Fruit fly (Drosophila melanogaster) whole organism, embryonic: ENCODE data around the gene CG31627.

ENCODE experiments used
- Atf6 ChIP-seq: fragments of 200-800 bp; sonication (Bioruptor generic); IDR thresholded peaks from 2 replicates; pipeline ENCODE4 v1.3.6; 2022; ENCODE audit warnings: missing biosample characterization, missing genetic modification characterization
- CG11695 ChIP-seq: fragments of 200-800 bp; sonication (Bioruptor generic); IDR thresholded peaks from 3 replicates; pipeline ENCODE4 v1.3.6; 2022; ENCODE audit warnings: missing biosample characterization, missing genetic modification characterization
- CG13287 ChIP-seq: fragments of 200-800 bp; sonication (Bioruptor generic); IDR thresholded peaks from 2 replicates; pipeline ENCODE4 v1.3.6; 2022; ENCODE audit warnings: missing biosample characterization, missing genetic modification characterization; ENCODE audit not compliant: partially characterized antibody
- CG13296 ChIP-seq: fragments of 200-800 bp; sonication (Bioruptor generic); optimal IDR thresholded peaks from 3 replicates; lab custom pipeline; 2018; ENCODE audit warnings: missing biosample characterization, mild to moderate bottlenecking, missing genetic modification characterization
- CG2120 ChIP-seq: fragments of 200-800 bp; sonication (Bioruptor generic); optimal IDR thresholded peaks from 3 replicates; lab custom pipeline; 2016; ENCODE audit warnings: missing biosample characterization, missing genetic modification characterization
- CG2129 ChIP-seq: fragments of 200-800 bp; sonication (Bioruptor generic); IDR thresholded peaks from 2 replicates; pipeline ENCODE4 v1.3.6; 2022; ENCODE audit warnings: missing biosample characterization, missing genetic modification characterization; ENCODE audit not compliant: partially characterized antibody
- CG2202 ChIP-seq: fragments of 200-800 bp; sonication (Bioruptor generic); optimal IDR thresholded peaks from 2 replicates; lab custom pipeline; 2018; ENCODE audit warnings: missing biosample characterization, mild to moderate bottlenecking, missing genetic modification characterization
- CG2678 ChIP-seq: fragments of 200-800 bp; sonication (Bioruptor generic); optimal IDR thresholded peaks from 3 replicates; lab custom pipeline; 2019; ENCODE audit warnings: missing biosample characterization, mild to moderate bottlenecking, missing genetic modification characterization, moderate library complexity
- CG30403 ChIP-seq: fragments of 200-800 bp; sonication (Bioruptor generic); optimal IDR thresholded peaks from 3 replicates; lab custom pipeline; 2016; ENCODE audit warnings: missing biosample characterization, missing genetic modification characterization
- CG3281 ChIP-seq: fragments of 200-800 bp; sonication (Bioruptor generic); optimal IDR thresholded peaks from 3 replicates; lab custom pipeline; 2017; ENCODE audit warnings: missing biosample characterization, mild to moderate bottlenecking, missing genetic modification characterization
- CG6791 ChIP-seq: fragments of 200-800 bp; sonication (Bioruptor generic); IDR thresholded peaks from 3 replicates; pipeline ENCODE4 v1.3.6; 2022; ENCODE audit warnings: missing biosample characterization, missing genetic modification characterization; ENCODE audit not compliant: partially characterized antibody
- CG7372 ChIP-seq: fragments of 200-800 bp; sonication (Bioruptor generic); IDR thresholded peaks from 2 replicates; pipeline ENCODE4 v1.3.6; 2022; ENCODE audit warnings: missing biosample characterization, missing genetic modification characterization
- CG7839 ChIP-seq: fragments of 200-800 bp; sonication (Bioruptor generic); optimal IDR thresholded peaks from 3 replicates; lab custom pipeline; 2018; ENCODE audit warnings: missing biosample characterization, mild to moderate bottlenecking, missing genetic modification characterization, moderate library complexity
- CG9932 ChIP-seq: fragments of 200-800 bp; sonication (Bioruptor generic); IDR thresholded peaks from 2 replicates; pipeline ENCODE4 v1.3.6; 2022; ENCODE audit warnings: missing biosample characterization, missing genetic modification characterization
- CoRest ChIP-seq: fragments of 200-800 bp; sonication (Bioruptor generic); optimal IDR thresholded peaks from 3 replicates; lab custom pipeline; 2018; ENCODE audit warnings: missing biosample characterization, mild to moderate bottlenecking, missing genetic modification characterization, moderate library complexity
- D19A ChIP-seq: fragments of 200-800 bp; optimal IDR thresholded peaks from 3 replicates; lab custom pipeline; 2019; ENCODE audit warnings: missing biosample characterization, mild to moderate bottlenecking, missing genetic modification characterization, moderate library complexity
- Fer3 ChIP-seq: fragments of 200-800 bp; sonication (Bioruptor generic); optimal IDR thresholded peaks from 2 replicates; lab custom pipeline; 2018; ENCODE audit warnings: missing biosample characterization, mild to moderate bottlenecking, missing genetic modification characterization, moderate library complexity
- HLH3B ChIP-seq: fragments of 200-800 bp; sonication (Bioruptor generic); IDR thresholded peaks from 2 replicates; pipeline ENCODE4 v1.3.6; 2022; ENCODE audit warnings: missing biosample characterization, missing genetic modification characterization
- HLHmδ ChIP-seq: fragments of 200-800 bp; sonication (Bioruptor generic); optimal IDR thresholded peaks from 2 replicates; lab custom pipeline; 2018; ENCODE audit warnings: missing biosample characterization, mild to moderate bottlenecking, missing genetic modification characterization, moderate library complexity
- Hand ChIP-seq: fragments of 200-800 bp; sonication (Bioruptor generic); optimal IDR thresholded peaks from 2 replicates; lab custom pipeline; 2017; ENCODE audit warnings: mild to moderate bottlenecking, missing biosample characterization, missing genetic modification reagents, missing genetic modification characterization
- Hmr ChIP-seq: fragments of 200-800 bp; sonication (Bioruptor generic); optimal IDR thresholded peaks from 3 replicates; lab custom pipeline; 2017; ENCODE audit warnings: mild to moderate bottlenecking, missing biosample characterization, missing genetic modification reagents, missing genetic modification characterization
- Kr ChIP-seq: fragments of 200-800 bp; sonication (Bioruptor generic); optimal IDR thresholded peaks from 2 replicates; lab custom pipeline; 2017; ENCODE audit warnings: missing biosample characterization, mild to moderate bottlenecking, missing genetic modification characterization
- Med ChIP-seq: fragments of 200-800 bp; sonication (Bioruptor generic); peaks from one replicate; lab custom pipeline; 2016; ENCODE audit warnings: missing biosample characterization, missing genetic modification characterization, mild to moderate bottlenecking, inconsistent platforms, moderate library complexity
- Meics ChIP-seq: fragments of 200-800 bp; sonication (Bioruptor generic); optimal IDR thresholded peaks from 2 replicates; lab custom pipeline; 2017; ENCODE audit warnings: missing biosample characterization, mild to moderate bottlenecking, missing genetic modification characterization
- NFAT ChIP-seq: fragments of 200-800 bp; sonication (Bioruptor generic); IDR thresholded peaks from 2 replicates; pipeline ENCODE4 v1.3.6; 2022; ENCODE audit warnings: missing biosample characterization, missing genetic modification characterization
- Ptx1 ChIP-seq: fragments of 200-800 bp; sonication (Bioruptor generic); IDR thresholded peaks from 2 replicates; pipeline ENCODE4 v1.3.6; 2022; ENCODE audit warnings: missing biosample characterization, missing genetic modification characterization
- Rfx ChIP-seq: fragments of 200-800 bp; sonication (Bioruptor generic); IDR thresholded peaks from 2 replicates; pipeline ENCODE4 v1.3.6; 2022; ENCODE audit warnings: missing biosample characterization, missing genetic modification characterization
- chinmo ChIP-seq: fragments of 200-800 bp; sonication (Bioruptor generic); IDR thresholded peaks from 4 replicates; pipeline ENCODE4 v1.3.6; 2022; ENCODE audit warnings: missing biosample characterization, missing genetic modification characterization; ENCODE audit not compliant: partially characterized antibody
- dpn ChIP-seq, 2 experiments: fragments of 200-800 bp; sonication (Bioruptor generic); optimal IDR thresholded peaks; 3 replicates each; lab custom pipeline; 2016; ENCODE audit warnings: missing biosample characterization in 2 of 2, missing genetic modification characterization in 2 of 2
- emc ChIP-seq: fragments of 200-800 bp; sonication (Bioruptor generic); optimal IDR thresholded peaks from 2 replicates; lab custom pipeline; 2016; ENCODE audit warnings: missing biosample characterization, missing genetic modification characterization
- exex ChIP-seq: fragments of 200-800 bp; sonication (Bioruptor generic); optimal IDR thresholded peaks from 4 replicates; lab custom pipeline; 2018; ENCODE audit warnings: missing biosample characterization, mild to moderate bottlenecking, missing genetic modification characterization, moderate library complexity
- gem ChIP-seq: fragments of 200-800 bp; sonication (Bioruptor generic); optimal IDR thresholded peaks from 2 replicates; lab custom pipeline; 2019; ENCODE audit warnings: missing biosample characterization, mild to moderate bottlenecking, missing genetic modification characterization, moderate library complexity
- grau ChIP-seq: fragments of 200-800 bp; optimal IDR thresholded peaks from 3 replicates; lab custom pipeline; 2019; ENCODE audit warnings: missing biosample characterization, mild to moderate bottlenecking, missing genetic modification characterization, moderate library complexity
- lab ChIP-seq: fragments of 200-800 bp; sonication (Bioruptor generic); optimal IDR thresholded peaks from 3 replicates; lab custom pipeline; 2017; ENCODE audit warnings: missing biosample characterization, missing genetic modification characterization, mild to moderate bottlenecking, moderate library complexity, missing genetic modification reagents
- lbe ChIP-seq: fragments of 200-800 bp; sonication (Bioruptor generic); optimal IDR thresholded peaks from 2 replicates; lab custom pipeline; 2016; ENCODE audit warnings: missing biosample characterization, mild to moderate bottlenecking, missing genetic modification characterization
- lov ChIP-seq, 2 experiments: fragments of 200-800 bp in 1 of 2; fragments of >200 bp in 1 of 2; sonication (Bioruptor generic) in 1 of 2; IDR thresholded peaks in 1 of 2; optimal IDR thresholded peaks in 1 of 2; 2 replicates in 1 of 2; 3 replicates in 1 of 2; pipeline versions ENCODE4 v1.3.6 to Lab custom; 2017 to 2022; ENCODE audit warnings: missing biosample characterization in 1 of 2, missing genetic modification characterization in 1 of 2
- mirr ChIP-seq: fragments of 200-800 bp; sonication (Bioruptor generic); optimal IDR thresholded peaks from 3 replicates; lab custom pipeline; 2018; ENCODE audit warnings: missing biosample characterization, mild to moderate bottlenecking, missing genetic modification characterization
- onecut ChIP-seq: fragments of 200-800 bp; sonication (Bioruptor generic); IDR thresholded peaks from 2 replicates; pipeline ENCODE4 v1.3.6; 2022; ENCODE audit warnings: missing biosample characterization, missing genetic modification characterization
- row ChIP-seq: fragments of 200-800 bp; sonication (Bioruptor generic); IDR thresholded peaks from 3 replicates; pipeline ENCODE4 v1.3.6; 2022; ENCODE audit warnings: missing biosample characterization, missing genetic modification characterization
- sens ChIP-seq: fragments of 200-800 bp; sonication (Bioruptor generic); peaks from one replicate; lab custom pipeline; 2016; ENCODE audit warnings: missing biosample characterization, missing genetic modification characterization
- slbo ChIP-seq: fragments of 200-800 bp; sonication (Bioruptor generic); IDR thresholded peaks from 2 replicates; pipeline ENCODE4 v1.3.6; 2022; ENCODE audit warnings: missing biosample characterization, missing genetic modification characterization

The CG31627 gene

DNA sequence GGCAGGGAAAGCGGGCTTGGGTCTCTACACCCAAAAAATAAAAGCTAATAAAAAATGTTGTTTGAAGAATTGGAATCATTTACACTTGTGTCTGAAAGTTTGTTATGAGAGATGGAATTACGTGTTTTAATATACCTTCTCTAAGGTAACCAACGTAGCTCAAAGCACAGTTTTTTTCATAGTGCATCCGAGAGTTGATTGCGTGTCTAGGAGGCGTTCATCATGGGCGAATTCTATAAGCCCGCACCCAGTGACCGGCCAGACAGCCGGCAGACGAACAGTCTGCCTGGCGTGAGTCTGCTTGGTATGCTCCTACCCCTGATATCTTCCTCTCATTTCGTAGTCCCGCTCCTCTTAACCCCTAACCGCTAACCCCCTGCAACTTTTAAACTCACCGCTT, 14.7 kb downstream of the CG31627 start (continued):
- no peak for TF ChIP-seq CG13296 (GFP tag; lab: Kevin White, UChicago)
- TF ChIP-seq, all 482 proteins: peak for 8

dm6 chr2L:21189273-21189781, 16.3 kb downstream of the CG31627 start:
- TF ChIP-seq CG6791 (GFP tag; lab: Robert Waterston, UW), result no peak
- TF ChIP-seq CG2129, result no peak
- TF ChIP-seq dpn (GFP tag; optimal IDR thresholded peaks at IDR 0.05; lab: Kevin White, UChicago), result no peak
- TF ChIP-seq Meics, result no peak
- peak; percentile 76 for TF ChIP-seq exex
- TF ChIP-seq lab (GFP tag; lab: Kevin White, UChicago), result peak; percentile 16
- peak; percentile 91 for TF ChIP-seq mirr (GFP tag; lab: Kevin White, UChicago)
- no peak for TF ChIP-seq Atf6
- TF ChIP-seq Kr (GFP tag; lab: Kevin White, UChicago), result no peak
- TF ChIP-seq onecut (GFP tag; lab: Robert Waterston, UW), result peak; percentile 59
- peak; percentile 58 for TF ChIP-seq sens
- TF ChIP-seq lov (optimal IDR thresholded peaks at IDR 0.05; lab: Kevin White, UChicago), result no peak
- 0 out of 3 replicates have a peak, but pooled peaks have one; percentile 15 for TF ChIP-seq lov (GFP tag; IDR thresholded peaks at IDR 0.05; lab: Robert Waterston, UW)
- TF ChIP-seq CG13287 (GFP tag; lab: Robert Waterston, UW), result no peak

DNA sequence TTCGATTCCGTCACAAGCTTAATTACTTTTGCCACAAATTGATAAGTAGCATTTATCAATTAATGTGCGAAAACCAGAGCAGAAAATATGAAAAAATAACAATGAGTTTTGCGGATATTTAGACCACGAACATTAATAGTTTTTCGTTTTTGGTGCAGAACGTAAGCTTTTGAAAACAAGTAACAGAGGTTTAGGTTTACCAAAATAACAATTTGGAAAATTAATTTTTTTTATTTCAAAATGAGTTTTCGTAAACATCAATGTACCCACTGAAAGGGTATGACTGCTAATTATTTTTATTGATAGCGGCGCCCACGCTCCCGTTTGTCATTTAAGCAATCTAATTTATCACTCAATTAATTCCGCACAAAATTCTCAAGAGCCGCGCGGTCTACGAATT, 22.3 kb downstream of the CG31627 start:
- TF ChIP-seq CG9932 (GFP tag; lab: Robert Waterston, UW) (0 out of 2 replicates have a peak, but pooled peaks have one; percentile 12), slbo (peak; percentile 43; the same call in 1 of the 2 replicates), chinmo (GFP tag; lab: Robert Waterston, UW) (no peak), HLH3B (GFP tag; lab: Robert Waterston, UW) (no peak), emc (GFP tag; lab: Kevin White, UChicago) (no peak), Med (peak; percentile 69), Meics (peak; percentile 36), CG7372 (GFP tag; lab: Robert Waterston, UW) (0 out of 2 replicates have a peak, but pooled peaks have one; percentile 18), Hmr (GFP tag; lab: Kevin White, UChicago) (peak; percentile 18), Fer3 (tag; lab: Kevin White, UChicago) (peak; percentile 40), lab (GFP tag; lab: Kevin White, UChicago) (peak; percentile 63), grau (tag; lab: Kevin White, UChicago) (peak; percentile 31), CG2202 (tag; lab: Kevin White, UChicago) (no peak), CG30403 (GFP tag; lab: Kevin White, UChicago) (peak; percentile 11), exex (peak; percentile 33), Ptx1 (0 out of 2 replicates have a peak, but pooled peaks have one; percentile 9), NFAT (GFP tag; lab: Robert Waterston, UW) (peak; percentile 18; the same call in 1 of the 2 replicates), CoRest (peak; percentile 28), D19A (tag; lab: Kevin White, UChicago) (peak; percentile 55), Hand (GFP tag; lab: Kevin White, UChicago) (no peak), row (peak; percentile 45), CG7839 (tag; lab: Kevin White, UChicago) (peak; percentile 16), CG11695 (GFP tag; lab: Robert Waterston, UW) (no peak), lbe (GFP tag; lab: Kevin White, UChicago) (no peak), HLHmδ (GFP tag; lab: Kevin White, UChicago) (no peak), gem (tag; lab: Kevin White, UChicago) (peak; percentile 29), CG3281 (peak; percentile 31), CG2120 (peak; percentile 42), Rfx (GFP tag; lab: Robert Waterston, UW) (peak; percentile 57; the same call in 1 of the 2 replicates), CG2678 (tag; lab: Kevin White, UChicago) (peak; percentile 49)
- TF ChIP-seq, all 482 proteins: peak for 22
